Worm (Caenorhabditis elegans): ENCODE data around the gene gst-21.
A peak's percentile ranks its signal among the peaks of the same experiment; 100 is the strongest.

Gene gst-21

ce11 chrV:1752496-1752895, 20.7 kb upstream of the gst-21 start, which contains the start of gene ZK697.1:
Gene ZK697.1, plus strand, starts transcription at chrV:1752796.
- TF ChIP-seq T07F8.4 (tag; optimal IDR thresholded peaks at IDR 0.05) (no peak), madf-8 (GFP tag; conservative IDR thresholded peaks at IDR 0.05) (no peak), K11D2.4 (GFP tag; IDR thresholded peaks at IDR 0.05) (no peak), madf-3 (GFP tag; IDR thresholded peaks at IDR 0.05) (no peak), hrde-1 (tag; optimal IDR thresholded peaks at IDR 0.05; ENCODE audit: borderline replicate concordance) (no peak), zim-3 (tag; optimal IDR thresholded peaks at IDR 0.05) (no peak), ceh-100 (GFP tag; IDR thresholded peaks at IDR 0.05) (no peak), Y67H2A.10 (GFP tag; conservative IDR thresholded peaks at IDR 0.05) (no peak), B0336.3 (GFP tag; IDR thresholded peaks at IDR 0.05) (no peak), F10E7.11 (tag; optimal IDR thresholded peaks at IDR 0.05) (no peak), lin-35 (GFP tag; optimal IDR thresholded peaks at IDR 0.05) (no peak), repo-1 (tag; optimal IDR thresholded peaks at IDR 0.05) (no peak)

DNA sequence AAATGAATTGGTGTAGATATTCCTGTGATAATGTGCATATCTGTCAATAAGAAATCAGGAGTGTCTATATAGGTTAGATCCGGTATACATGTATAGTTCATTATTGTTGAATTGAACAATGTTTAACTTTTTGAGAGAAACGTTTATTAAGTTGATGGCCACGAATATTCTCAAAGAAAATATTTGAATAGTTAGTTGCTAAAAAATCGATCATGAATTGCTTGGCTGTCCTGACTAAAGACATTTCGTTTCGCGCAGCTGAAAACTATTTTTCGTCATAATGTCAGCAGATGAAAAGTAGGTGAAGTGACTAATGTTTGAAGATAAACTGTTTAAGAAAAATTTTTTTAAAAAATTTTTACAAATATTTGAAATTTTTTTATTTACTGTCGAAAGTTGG, 19.6 kb upstream of the gst-21 start, which contains the start of gene srh-199:
TSS of gene srh-199 (minus strand) at position 101 of the 400 bp plus-strand sequence.
- TF ChIP-seq dpff-1 (tag; optimal IDR thresholded peaks at IDR 0.05) (no peak), Y67H2A.10 (GFP tag; conservative IDR thresholded peaks at IDR 0.05) (no peak), attf-5 (GFP tag; optimal IDR thresholded peaks at IDR 0.05) (no peak), pbrm-1 (GFP tag; IDR thresholded peaks at IDR 0.05) (no peak), snpc-1.1 (tag; optimal IDR thresholded peaks at IDR 0.05; ENCODE audit: insufficient read depth) (no peak)

- TF ChIP-seq tbp1 (GFP tag; optimal IDR thresholded peaks at IDR 0.05), result no peak
Measured at ce11 chrV:1749053-1749452, 17.2 kb upstream of the gst-21 start, which contains the start of gene ZK697.8. Gene ZK697.8, minus strand, starts transcription at chrV:1749153.

ce11 chrV:1743205-1743870, 11.5 kb upstream of the gst-21 start, which contains the start of gene nhr-256:
Gene nhr-256, plus strand, starts transcription at chrV:1743771.
- TF ChIP-seq attf-5 (GFP tag; optimal IDR thresholded peaks at IDR 0.05) (peak; percentile 65), ceh-40 (GFP tag; IDR thresholded peaks at IDR 0.05) (no peak), lin-40 (tag; optimal IDR thresholded peaks at IDR 0.05) (no peak), dpl-1 (GFP tag; optimal IDR thresholded peaks at IDR 0.05) (no peak), tbx-9 (tag; optimal IDR thresholded peaks at IDR 0.05; ENCODE audit: borderline replicate concordance) (no peak), rec-8 (tag; optimal IDR thresholded peaks at IDR 0.05) (no peak), mes-4 (tag; optimal IDR thresholded peaks at IDR 0.05) (no peak), hmg-20 (GFP tag; IDR thresholded peaks at IDR 0.05) (no peak), nhr-80 (tag; optimal IDR thresholded peaks at IDR 0.05) (peak; percentile 76), K12H6.12 (tag; optimal IDR thresholded peaks at IDR 0.05) (no peak), nhr-179 (tag; optimal IDR thresholded peaks at IDR 0.05) (no peak), let-607 (tag; optimal IDR thresholded peaks at IDR 0.05) (peak in 1 of 2 experiments; percentile 59), egl-44 (GFP tag; IDR thresholded peaks at IDR 0.05) (no peak), F23B12.7 (tag; optimal IDR thresholded peaks at IDR 0.05; ENCODE audit: insufficient read depth) (peak; percentile 4), fkh-3 (tag; optimal IDR thresholded peaks at IDR 0.05) (no peak), ceh-27 (GFP tag; optimal IDR thresholded peaks at IDR 0.05) (peak; percentile 43), aptf-2 (GFP tag; conservative IDR thresholded peaks at IDR 0.05) (no peak), zim-3 (tag; optimal IDR thresholded peaks at IDR 0.05) (no peak), madf-6 (GFP tag; IDR thresholded peaks at IDR 0.05) (no peak), snpc-1.1 (tag; optimal IDR thresholded peaks at IDR 0.05; ENCODE audit: insufficient read depth) (no peak), let-526 (GFP tag; IDR thresholded peaks at IDR 0.05) (no peak), F57A8.1 (GFP tag; optimal IDR thresholded peaks at IDR 0.05) (no peak), T26A5.8 (tag; optimal IDR thresholded peaks at IDR 0.05) (no peak), ets-4 (GFP tag; optimal IDR thresholded peaks at IDR 0.05) (no peak), akir-1 (GFP tag; optimal IDR thresholded peaks at IDR 0.05) (no peak), hlh-12 (tag; optimal IDR thresholded peaks at IDR 0.05) (no peak), Y53F4B.3 (GFP tag; IDR thresholded peaks at IDR 0.05) (no peak), hmg-1.2 (GFP tag; IDR thresholded peaks at IDR 0.05) (peak; percentile 95)
